Fruit fly (Drosophila melanogaster) S2 (cell line): ENCODE measurements around the gene CG7568.

ENCODE experiments used
- CG8478 ChIP-seq: fragments of >200 bp; optimal IDR thresholded peaks from 2 replicates; lab custom pipeline; 2018
- CTCF ChIP-seq, 2 experiments: fragments of >200 bp; optimal IDR thresholded peaks; 2 replicates each; lab custom pipeline; 2018

dm6 chr3R:29592139-29592814, 8.4 kb downstream of the CG7568 start:
- no peak for TF ChIP-seq CG8478 (lab: Kevin White, UChicago)
- no peak for TF ChIP-seq CTCF (optimal IDR thresholded peaks at IDR 0.05; lab: Kevin White, UChicago)
